Worm (Caenorhabditis elegans) whole organism, young adult: Measurements from ENCODE around the gene F46B6.13.

Experiments
- Y53G8AR.9 ChIP-seq: fragments of 200-800 bp; sonication (Bioruptor generic); conservative IDR thresholded peaks from 2 replicates; pipeline ENCODE4 v1.3.6; 2022; ENCODE audit warnings: missing genetic modification reagents, missing genetic modification characterization, missing compliant biosample characterization
- ama-1 ChIP-seq, 3 experiments: fragments of 150-350 bp in 1 of 3; sonication (generic microtip) in 2 of 3; optimal IDR thresholded peaks; 2 replicates each; lab custom pipeline; 2014 to 2018; ENCODE audit warnings: missing biosample characterization in 2 of 3, missing genetic modification characterization in 2 of 3, missing genetic modification reagents in 2 of 3
- ccch-3 ChIP-seq: fragments of 200-800 bp; sonication (Bioruptor generic); optimal IDR thresholded peaks from 2 replicates; lab custom pipeline; 2018; ENCODE audit warnings: mild to moderate bottlenecking, missing genetic modification characterization, missing compliant biosample characterization
- fkh-3 ChIP-seq: sonication (generic microtip); optimal IDR thresholded peaks from 2 replicates; lab custom pipeline; 2016; ENCODE audit warnings: mild to moderate bottlenecking, missing genetic modification characterization, missing compliant biosample characterization
- hmg-1.2 ChIP-seq: fragments of 200-800 bp; sonication (Bioruptor generic); IDR thresholded peaks from 2 replicates; pipeline ENCODE4 v1.3.6; 2022; ENCODE audit warnings: missing genetic modification reagents, missing genetic modification characterization, missing compliant biosample characterization
- hrde-1 ChIP-seq: sonication (generic microtip); optimal IDR thresholded peaks from 2 replicates; lab custom pipeline; 2016; ENCODE audit warnings: missing genetic modification characterization, mild to moderate bottlenecking, missing compliant biosample characterization, moderate library complexity, missing genotype, missing genetic modification reagents, borderline replicate concordance
- lin-35 ChIP-seq, 3 experiments: fragments of 150-350 bp in 2 of 3; sonication (generic microtip) in 1 of 3; optimal IDR thresholded peaks; 2 replicates each; lab custom pipeline; 2014 to 2018; ENCODE audit warnings: missing biosample characterization in 3 of 3, missing genetic modification characterization in 3 of 3, missing genetic modification reagents in 3 of 3
- mcd-1 ChIP-seq: fragments of 200-800 bp; sonication (Bioruptor generic); IDR thresholded peaks from 2 replicates; pipeline ENCODE4 v1.3.6; 2022; ENCODE audit warnings: missing genetic modification reagents, missing genetic modification characterization, missing compliant biosample characterization
- sdz-38 ChIP-seq: sonication (generic microtip); optimal IDR thresholded peaks from 2 replicates; lab custom pipeline; 2016; ENCODE audit warnings: missing genotype, missing genetic modification characterization, missing compliant biosample characterization
- somi-1 ChIP-seq: fragments of 200-800 bp; sonication (Bioruptor generic); optimal IDR thresholded peaks from 2 replicates; lab custom pipeline; 2018; ENCODE audit warnings: mild to moderate bottlenecking, missing genetic modification characterization, missing compliant biosample characterization
- ztf-25 ChIP-seq: fragments of 200-800 bp; sonication (Bioruptor generic); IDR thresholded peaks from 2 replicates; pipeline ENCODE4 v1.3.6; 2022; ENCODE audit warnings: missing genetic modification reagents, missing genetic modification characterization, missing compliant biosample characterization

ce11 chrV:9835945-9836344 lies 37.0 kb upstream of the F46B6.13 start, which contains the start of gene sru-38:
- TF ChIP-seq ama-1 (optimal IDR thresholded peaks at IDR 0.05; lab: Kevin White, UChicago), result no peak
- TF ChIP-seq ama-1 (GFP tag; optimal IDR thresholded peaks at IDR 0.05; lab: Kevin White, UChicago), result no peak
- TF ChIP-seq hmg-1.2, result no peak
- no peak for TF ChIP-seq sdz-38
- no peak for TF ChIP-seq ccch-3 (GFP tag; lab: Kevin White, UChicago)
- no peak for TF ChIP-seq lin-35 (GFP tag; optimal IDR thresholded peaks at IDR 0.05; lab: Kevin White, UChicago)
- no peak for TF ChIP-seq hrde-1 (tag; lab: Kevin White, UChicago)
- no peak for TF ChIP-seq Y53G8AR.9 (GFP tag; lab: Robert Waterston, UW)
- TF ChIP-seq ztf-25, result no peak
- TF ChIP-seq fkh-3 (tag; lab: Kevin White, UChicago), result no peak
- no peak for TF ChIP-seq mcd-1 (GFP tag; lab: Robert Waterston, UW)
- TF ChIP-seq somi-1 (GFP tag; lab: Kevin White, UChicago), result no peak
